Worm (Caenorhabditis elegans): ENCODE results near the gene unc-49.
A peak's percentile ranks its signal among the peaks of the same experiment; 100 is the strongest.

unc-49 gene

ce11 chrIII:10503753-10504152, 16.8 kb upstream of the unc-49 start, which contains the start of gene rab-33:
Gene rab-33 (minus strand): TSS chrIII:10503853.
- TF ChIP-seq ceh-82 (tag; optimal IDR thresholded peaks at IDR 0.05) (no peak), egl-27 (tag; optimal IDR thresholded peaks at IDR 0.05) (no peak), nhr-6 (tag; optimal IDR thresholded peaks at IDR 0.05) (no peak), blmp-1 (tag; optimal IDR thresholded peaks at IDR 0.05; ENCODE audit: insufficient read depth) (no peak), nhr-77 (tag; optimal IDR thresholded peaks at IDR 0.05) (no peak), mdl-1 (tag; optimal IDR thresholded peaks at IDR 0.05) (no peak), lin-39 (tag; optimal IDR thresholded peaks at IDR 0.05) (no peak), nhr-129 (tag; optimal IDR thresholded peaks at IDR 0.05) (no peak), fos-1 (tag; optimal IDR thresholded peaks at IDR 0.05) (no peak), nhr-12 (tag; optimal IDR thresholded peaks at IDR 0.05) (no peak), ama-1 (optimal IDR thresholded peaks at IDR 0.05) (no peak), snpc-4 (tag; optimal IDR thresholded peaks at IDR 0.05) (no peak), sma-3 (GFP tag; optimal IDR thresholded peaks at IDR 0.05) (no peak), sem-4 (tag; optimal IDR thresholded peaks at IDR 0.05) (no peak), skn-1 (tag; optimal IDR thresholded peaks at IDR 0.05) (no peak), C34F6.9 (tag; optimal IDR thresholded peaks at IDR 0.05) (no peak), alr-1 (tag; optimal IDR thresholded peaks at IDR 0.05) (no peak), elt-3 (tag; optimal IDR thresholded peaks at IDR 0.05) (no peak), nhr-25 (tag; optimal IDR thresholded peaks at IDR 0.05) (no peak)

DNA sequence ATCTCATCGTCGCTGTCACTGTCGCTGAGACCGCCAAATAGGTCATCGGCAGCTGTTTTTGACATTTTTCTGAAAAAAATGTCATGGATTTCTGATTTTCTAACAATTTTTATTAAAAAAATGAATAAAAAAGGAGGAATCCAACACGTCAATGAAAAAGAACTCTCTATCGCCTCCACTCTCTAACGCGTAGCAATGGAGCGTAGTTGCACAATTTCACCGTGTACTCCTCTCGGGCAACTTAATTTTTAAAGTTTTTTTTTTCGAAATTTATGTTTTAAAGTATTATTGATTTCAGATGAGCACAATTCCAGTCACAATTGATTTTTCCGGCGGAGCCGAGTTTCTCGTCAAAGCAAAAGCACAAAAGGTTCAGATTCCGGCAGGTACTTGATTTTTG, 15.4 kb upstream of the unc-49 start, which contains the start of the genes taf-11.3 and urm-1:
taf-11.3 (minus strand) TSS at position 69 of the 400 bp plus-strand sequence.
urm-1 (plus strand) TSS at position 299 of the 400 bp plus-strand sequence.
- no peak for TF ChIP-seq dmd-4 (tag; optimal IDR thresholded peaks at IDR 0.05)
- TF ChIP-seq sma-9 (GFP tag; optimal IDR thresholded peaks at IDR 0.05) = peak; percentile 79
- TF ChIP-seq sma-9 (tag; optimal IDR thresholded peaks at IDR 0.05) = no peak
- no peak for TF ChIP-seq nhr-237 (tag; optimal IDR thresholded peaks at IDR 0.05)
- TF ChIP-seq gmeb-1 (tag; optimal IDR thresholded peaks at IDR 0.05) = peak; percentile 77
- no peak for TF ChIP-seq mbf-1 (tag; optimal IDR thresholded peaks at IDR 0.05)
- no peak for TF ChIP-seq peb-1 (tag; optimal IDR thresholded peaks at IDR 0.05)
- no peak for TF ChIP-seq elt-1 (tag; optimal IDR thresholded peaks at IDR 0.05)
- TF ChIP-seq unc-62 (GFP tag; optimal IDR thresholded peaks at IDR 0.05) = no peak
- TF ChIP-seq C34F6.9 (tag; optimal IDR thresholded peaks at IDR 0.05) = peak; percentile 88
- TF ChIP-seq nhr-129 (tag; optimal IDR thresholded peaks at IDR 0.05) = peak; percentile 66
- TF ChIP-seq crh-2 (tag; optimal IDR thresholded peaks at IDR 0.05) = peak; percentile 92
- no peak for TF ChIP-seq ztf-1 (GFP tag; conservative IDR thresholded peaks at IDR 0.05)
- peak; percentile 71 for TF ChIP-seq nhr-25 (tag; optimal IDR thresholded peaks at IDR 0.05)
- peak; percentile 86 for TF ChIP-seq lin-13 (GFP tag; optimal IDR thresholded peaks at IDR 0.05)
- no peak for TF ChIP-seq skn-1 (tag; optimal IDR thresholded peaks at IDR 0.05)
- no peak for TF ChIP-seq elt-3 (tag; optimal IDR thresholded peaks at IDR 0.05)
- TF ChIP-seq mab-5 (tag; optimal IDR thresholded peaks at IDR 0.05) = peak; percentile 65
- TF ChIP-seq ztf-4 (tag; optimal IDR thresholded peaks at IDR 0.05) = peak; percentile 62
- TF ChIP-seq ceh-16 (tag; optimal IDR thresholded peaks at IDR 0.05) = peak; percentile 36
- peak; percentile 3 for TF ChIP-seq zag-1 (tag; optimal IDR thresholded peaks at IDR 0.05)
- TF ChIP-seq ceh-82 (tag; optimal IDR thresholded peaks at IDR 0.05) = no peak
- no peak for TF ChIP-seq ZK546.5 (tag; optimal IDR thresholded peaks at IDR 0.05)
- TF ChIP-seq lin-39 (tag; optimal IDR thresholded peaks at IDR 0.05) = no peak
- peak; percentile 57 for TF ChIP-seq nhr-6 (tag; optimal IDR thresholded peaks at IDR 0.05)
- TF ChIP-seq nhr-23 (tag; optimal IDR thresholded peaks at IDR 0.05) = no peak
- TF ChIP-seq sma-3 (GFP tag; optimal IDR thresholded peaks at IDR 0.05) = peak; percentile 82
- TF ChIP-seq sem-4 (tag; optimal IDR thresholded peaks at IDR 0.05) = peak; percentile 89
- TF ChIP-seq ama-1 (optimal IDR thresholded peaks at IDR 0.05) = no peak
- peak; percentile 54 to 90 for TF ChIP-seq lsy-2 (tag; optimal IDR thresholded peaks at IDR 0.05)
- no peak for TF ChIP-seq nhr-11 (tag; optimal IDR thresholded peaks at IDR 0.05)
- no peak for TF ChIP-seq aly-2 (tag; optimal IDR thresholded peaks at IDR 0.05)
- no peak for TF ChIP-seq ztf-11 (tag; optimal IDR thresholded peaks at IDR 0.05)
- TF ChIP-seq snpc-4 (tag; optimal IDR thresholded peaks at IDR 0.05) = peak; percentile 78
- peak; percentile 75 for TF ChIP-seq nhr-21 (tag; optimal IDR thresholded peaks at IDR 0.05)
- TF ChIP-seq Y55F3AM.14 (GFP tag; optimal IDR thresholded peaks at IDR 0.05) = no peak
- peak; percentile 68 for TF ChIP-seq F13H6.1 (tag; optimal IDR thresholded peaks at IDR 0.05)
- TF ChIP-seq alr-1 (tag; optimal IDR thresholded peaks at IDR 0.05) = no peak
- no peak for TF ChIP-seq mdl-1 (tag; optimal IDR thresholded peaks at IDR 0.05)
- TF ChIP-seq unc-39 (tag; optimal IDR thresholded peaks at IDR 0.05) = no peak
- no peak for TF ChIP-seq egl-27 (tag; optimal IDR thresholded peaks at IDR 0.05)
- TF ChIP-seq nhr-10 (tag; optimal IDR thresholded peaks at IDR 0.05) = no peak
- TF ChIP-seq fos-1 (tag; optimal IDR thresholded peaks at IDR 0.05) = peak; percentile 61
- peak; percentile 67 for TF ChIP-seq lin-11 (tag; optimal IDR thresholded peaks at IDR 0.05)
- no peak for TF ChIP-seq R02D3.7 (tag; optimal IDR thresholded peaks at IDR 0.05)
- TF ChIP-seq nhr-12 (tag; optimal IDR thresholded peaks at IDR 0.05) = no peak
- peak; percentile 88 for TF ChIP-seq unc-55 (GFP tag; optimal IDR thresholded peaks at IDR 0.05)
- no peak for TF ChIP-seq blmp-1 (tag; optimal IDR thresholded peaks at IDR 0.05; ENCODE audit: insufficient read depth)
- TF ChIP-seq nhr-77 (tag; optimal IDR thresholded peaks at IDR 0.05) = no peak

Data from whole organism, L2 larva.